Worm (Caenorhabditis elegans) whole organism, young adult: ENCODE measurements around the gene F58F9.1.
A peak's percentile ranks its signal among the peaks of the same experiment; 100 is the strongest.

Source experiments
- B0035.1 ChIP-seq: sonication (generic microtip); optimal IDR thresholded peaks from 2 replicates; lab custom pipeline; 2016; ENCODE audit warnings: missing genetic modification characterization, mild to moderate bottlenecking, missing compliant biosample characterization, missing genotype, missing genetic modification reagents
- D2030.7 ChIP-seq: fragments of 200-800 bp; sonication (Bioruptor generic); IDR thresholded peaks from 2 replicates; pipeline ENCODE4 v1.3.6; 2022; ENCODE audit warnings: missing genetic modification reagents, missing genetic modification characterization, missing compliant biosample characterization
- F22D6.2 ChIP-seq: sonication (generic microtip); optimal IDR thresholded peaks from 2 replicates; lab custom pipeline; 2016; ENCODE audit warnings: mild to moderate bottlenecking, missing genetic modification characterization, missing compliant biosample characterization
- F23B12.7 ChIP-seq: sonication (generic microtip); optimal IDR thresholded peaks from 2 replicates; lab custom pipeline; 2017; ENCODE audit warnings: missing genetic modification characterization, mild to moderate bottlenecking, missing compliant biosample characterization, antibody characterized with exemption, moderate library complexity; ENCODE audit not compliant: insufficient read depth
- F49E8.2 ChIP-seq: sonication (generic microtip); optimal IDR thresholded peaks from 3 replicates; lab custom pipeline; 2017; ENCODE audit warnings: missing genetic modification characterization, mild to moderate bottlenecking, missing compliant biosample characterization, antibody characterized with exemption, moderate library complexity; ENCODE audit not compliant: insufficient read depth
- F57C9.4 ChIP-seq: sonication (generic microtip); optimal IDR thresholded peaks from 2 replicates; lab custom pipeline; 2017; ENCODE audit warnings: mild to moderate bottlenecking, missing genetic modification characterization, missing compliant biosample characterization
- T07F8.4 ChIP-seq: sonication (generic microtip); optimal IDR thresholded peaks from 2 replicates; lab custom pipeline; 2016; ENCODE audit warnings: mild to moderate bottlenecking, missing genetic modification characterization, moderate library complexity, missing compliant biosample characterization
- Y53F4B.3 ChIP-seq: fragments of 200-800 bp; sonication (Bioruptor generic); IDR thresholded peaks from 2 replicates; pipeline ENCODE4 v1.3.6; 2022; ENCODE audit warnings: missing genetic modification reagents, missing genetic modification characterization, missing compliant biosample characterization
- Y53G8AR.9 ChIP-seq: fragments of 200-800 bp; sonication (Bioruptor generic); conservative IDR thresholded peaks from 2 replicates; pipeline ENCODE4 v1.3.6; 2022; ENCODE audit warnings: missing genetic modification reagents, missing genetic modification characterization, missing compliant biosample characterization
- Y67H2A.10 ChIP-seq: fragments of 200-800 bp; sonication (Bioruptor generic); conservative IDR thresholded peaks from 2 replicates; pipeline ENCODE4 v1.3.6; 2022; ENCODE audit warnings: missing genetic modification reagents, missing genetic modification characterization, missing compliant biosample characterization
- Y95B8A.8 ChIP-seq: fragments of 200-800 bp; sonication (Bioruptor generic); IDR thresholded peaks from 2 replicates; pipeline ENCODE4 v1.3.6; 2022; ENCODE audit warnings: missing genetic modification reagents, missing genetic modification characterization, missing compliant biosample characterization
- aptf-2 ChIP-seq: fragments of 200-800 bp; sonication (Bioruptor generic); conservative IDR thresholded peaks from 2 replicates; pipeline ENCODE4 v1.3.6; 2022; ENCODE audit warnings: missing genetic modification reagents, missing genetic modification characterization, missing compliant biosample characterization
- attf-6 ChIP-seq: fragments of 200-800 bp; sonication (Bioruptor generic); IDR thresholded peaks from 2 replicates; pipeline ENCODE4 v1.3.6; 2022; ENCODE audit warnings: missing genetic modification reagents, missing genetic modification characterization, missing compliant biosample characterization
- cebp-1 ChIP-seq, 2 experiments: fragments of 200-800 bp in 1 of 2; sonication (Bioruptor generic) in 1 of 2; sonication (generic microtip) in 1 of 2; IDR thresholded peaks in 1 of 2; optimal IDR thresholded peaks in 1 of 2; 2 replicates each; pipeline versions ENCODE4 v1.3.6 to Lab custom; 2017 to 2022; ENCODE audit warnings: missing compliant biosample characterization in 2 of 2, missing genetic modification characterization in 2 of 2, mild to moderate bottlenecking in 1 of 2, missing genetic modification reagents in 1 of 2, moderate library complexity in 1 of 2
- cebp-2 ChIP-seq: fragments of 200-800 bp; sonication (Bioruptor generic); IDR thresholded peaks from 2 replicates; pipeline ENCODE4 v1.3.6; 2022; ENCODE audit warnings: missing genetic modification characterization, missing compliant biosample characterization
- egl-18 ChIP-seq: fragments of 200-800 bp; sonication (Bioruptor generic); IDR thresholded peaks from 2 replicates; pipeline ENCODE4 v1.3.6; 2022; ENCODE audit warnings: missing genetic modification reagents, missing genetic modification characterization, missing compliant biosample characterization
- egrh-3 ChIP-seq: fragments of 200-800 bp; sonication (Bioruptor generic); IDR thresholded peaks from 2 replicates; pipeline ENCODE4 v1.3.6; 2022; ENCODE audit warnings: missing genetic modification reagents, missing genetic modification characterization, missing compliant biosample characterization
- hlh-26 ChIP-seq: fragments of 200-800 bp; sonication (Bioruptor generic); conservative IDR thresholded peaks from 2 replicates; pipeline ENCODE4 v1.3.6; 2022; ENCODE audit warnings: missing genetic modification reagents, missing genetic modification characterization, missing compliant biosample characterization
- lin-26 ChIP-seq: fragments of 200-800 bp; sonication (Bioruptor generic); IDR thresholded peaks from 2 replicates; pipeline ENCODE4 v1.3.6; 2022; ENCODE audit warnings: missing genetic modification reagents, missing genetic modification characterization, missing compliant biosample characterization
- lir-1 ChIP-seq: fragments of 200-800 bp; sonication (Bioruptor generic); conservative IDR thresholded peaks from 2 replicates; pipeline ENCODE4 v1.3.6; 2022; ENCODE audit warnings: missing genetic modification reagents, missing genetic modification characterization, missing compliant biosample characterization
- lsl-1 ChIP-seq: fragments of 200-800 bp; sonication (Bioruptor generic); optimal IDR thresholded peaks from 2 replicates; lab custom pipeline; 2018; ENCODE audit warnings: mild to moderate bottlenecking, missing genetic modification characterization, moderate library complexity, missing compliant biosample characterization
- madf-3 ChIP-seq: fragments of 200-800 bp; sonication (Bioruptor generic); IDR thresholded peaks from 2 replicates; pipeline ENCODE4 v1.3.6; 2022; ENCODE audit warnings: missing genetic modification reagents, missing genetic modification characterization, missing compliant biosample characterization
- mel-28 ChIP-seq: sonication (generic microtip); optimal IDR thresholded peaks from 2 replicates; lab custom pipeline; 2016; ENCODE audit warnings: borderline replicate concordance, mild to moderate bottlenecking, missing genetic modification characterization, missing compliant biosample characterization
- mxl-1 ChIP-seq: sonication (generic microtip); optimal IDR thresholded peaks from 2 replicates; lab custom pipeline; 2016; ENCODE audit warnings: missing genetic modification characterization, missing compliant biosample characterization
- nhr-80 ChIP-seq: sonication (generic microtip); optimal IDR thresholded peaks from 2 replicates; lab custom pipeline; 2016; ENCODE audit warnings: missing genetic modification characterization, missing compliant biosample characterization
- nhr-90 ChIP-seq: sonication (generic microtip); optimal IDR thresholded peaks from 2 replicates; lab custom pipeline; 2016; ENCODE audit warnings: missing genotype, mild to moderate bottlenecking, missing genetic modification characterization, missing compliant biosample characterization
- rcor-1 ChIP-seq: fragments of 200-800 bp; sonication (Bioruptor generic); IDR thresholded peaks from 2 replicates; pipeline ENCODE4 v1.3.6; 2022; ENCODE audit warnings: missing genetic modification reagents, missing genetic modification characterization, missing compliant biosample characterization
- sea-2 ChIP-seq: fragments of 200-800 bp; sonication (Bioruptor generic); IDR thresholded peaks from 2 replicates; pipeline ENCODE4 v1.3.6; 2022; ENCODE audit warnings: missing genetic modification characterization, missing compliant biosample characterization
- snpc-1.1 ChIP-seq: sonication (generic microtip); optimal IDR thresholded peaks from 2 replicates; lab custom pipeline; 2017; ENCODE audit warnings: missing genetic modification characterization, mild to moderate bottlenecking, missing compliant biosample characterization, antibody characterized with exemption, moderate library complexity, missing genotype, missing genetic modification reagents; ENCODE audit not compliant: insufficient read depth
- snpc-4 ChIP-seq, 5 experiments: fragments of 150-350 bp in 1 of 5; sonication (generic microtip) in 4 of 5; optimal IDR thresholded peaks; 2 replicates each; lab custom pipeline; 2014 to 2018; ENCODE audit warnings: missing genetic modification characterization in 5 of 5, missing biosample characterization in 3 of 5, antibody characterized with exemption in 2 of 5, mild to moderate bottlenecking in 2 of 5, missing compliant biosample characterization in 2 of 5, missing genotype in 2 of 5, moderate library complexity in 2 of 5, missing genetic modification reagents in 1 of 5
- somi-1 ChIP-seq: fragments of 200-800 bp; sonication (Bioruptor generic); optimal IDR thresholded peaks from 2 replicates; lab custom pipeline; 2018; ENCODE audit warnings: mild to moderate bottlenecking, missing genetic modification characterization, missing compliant biosample characterization
- zfh-2 ChIP-seq: fragments of 200-800 bp; sonication (Bioruptor generic); conservative IDR thresholded peaks from 2 replicates; pipeline ENCODE4 v1.3.6; 2022; ENCODE audit warnings: missing genetic modification reagents, missing genetic modification characterization, missing compliant biosample characterization
- ztf-25 ChIP-seq: fragments of 200-800 bp; sonication (Bioruptor generic); IDR thresholded peaks from 2 replicates; pipeline ENCODE4 v1.3.6; 2022; ENCODE audit warnings: missing genetic modification reagents, missing genetic modification characterization, missing compliant biosample characterization

F58F9.1 gene

DNA sequence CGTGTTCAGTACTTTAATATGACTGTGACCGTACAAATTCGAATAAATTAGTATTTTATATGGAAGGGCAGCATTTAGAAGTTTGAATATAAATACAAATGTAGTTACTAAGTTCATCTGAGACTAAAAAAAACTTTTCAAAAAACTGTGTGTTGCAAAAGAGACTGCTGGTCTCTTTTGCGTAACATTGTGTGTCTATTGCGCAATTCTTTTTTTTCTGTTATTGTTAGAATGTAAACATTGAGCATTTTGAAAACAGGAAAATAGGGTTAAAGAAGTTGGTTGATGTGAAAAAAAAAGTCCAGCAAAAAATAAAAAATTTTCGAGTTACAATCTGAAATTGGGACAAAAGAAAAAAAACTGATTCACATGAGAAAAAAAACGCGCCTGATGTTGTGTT is 40.3 kb upstream of the F58F9.1 start:
- TF ChIP-seq cebp-1 (GFP tag; IDR thresholded peaks at IDR 0.05; lab: Robert Waterston, UW) (no peak), cebp-1 (tag; optimal IDR thresholded peaks at IDR 0.05; lab: Kevin White, UChicago) (peak; percentile 1), attf-6 (no peak)

DNA sequence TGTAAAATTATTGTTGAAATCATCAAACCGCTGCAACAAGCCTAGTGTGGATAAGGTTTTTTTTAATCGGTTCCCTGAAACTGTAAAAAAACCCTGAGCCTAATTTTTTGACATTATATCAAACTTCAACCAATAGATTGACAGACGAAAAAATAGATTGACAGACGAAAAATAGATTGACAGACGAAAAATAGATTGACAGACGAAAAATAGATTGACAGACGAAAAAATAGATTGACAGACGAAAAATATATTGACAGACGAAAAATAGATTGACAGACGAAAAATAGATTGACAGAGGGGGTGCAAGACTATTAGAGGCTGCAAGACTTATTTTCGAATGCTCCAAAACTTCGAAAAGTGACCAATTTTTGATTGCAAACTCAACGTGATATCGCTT is 39.7 kb upstream of the F58F9.1 start:
- TF ChIP-seq madf-3 (GFP tag; lab: Robert Waterston, UW) = peak; percentile 70; the same call in 1 of the 2 replicates
- TF ChIP-seq Y53F4B.3 (GFP tag; lab: Robert Waterston, UW) = peak; percentile 96; the same call in 1 of the 2 replicates
- TF ChIP-seq Y53G8AR.9 (GFP tag; lab: Robert Waterston, UW) = 0 out of 2 replicates have a peak, but pooled peaks have one; percentile 16
- peak; percentile 33; the same call in 1 of the 2 replicates for TF ChIP-seq egrh-3 (GFP tag; lab: Robert Waterston, UW)

DNA sequence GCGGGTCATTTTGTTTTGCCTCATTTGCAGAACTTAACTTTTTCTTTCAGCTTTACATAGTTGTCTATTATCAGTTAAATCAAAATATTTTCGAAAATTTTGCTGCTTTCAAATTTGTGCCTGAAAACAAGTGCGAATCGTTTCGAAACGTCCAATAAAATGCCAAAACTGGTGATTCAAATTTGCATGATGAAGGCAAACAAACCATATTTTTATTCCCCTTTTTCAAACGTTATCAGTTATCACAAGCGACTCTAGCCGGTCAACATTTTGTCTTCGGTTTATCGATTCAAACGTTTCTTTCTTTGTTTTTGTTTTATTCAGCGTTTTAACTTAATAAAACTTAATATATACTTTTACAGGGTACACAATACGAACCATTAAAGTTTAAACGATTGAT is 39.1 kb upstream of the F58F9.1 start, which contains the start of the genes ugt-24 and C49A9.6:
Gene ugt-24 (minus strand): TSS at position 147 of the 400 bp plus-strand sequence.
Gene C49A9.6 (plus strand): TSS at position 363 of the 400 bp plus-strand sequence.
- no peak for TF ChIP-seq hlh-26 (GFP tag; lab: Robert Waterston, UW)
- no peak for TF ChIP-seq T07F8.4 (tag; lab: Kevin White, UChicago)
- TF ChIP-seq Y67H2A.10 (GFP tag; lab: Robert Waterston, UW) = no peak
- TF ChIP-seq lin-26 (GFP tag; lab: Robert Waterston, UW) = no peak
- no peak for TF ChIP-seq D2030.7 (GFP tag; lab: Robert Waterston, UW)
- peak; percentile 69 for TF ChIP-seq nhr-80 (tag; lab: Kevin White, UChicago)
- no peak for TF ChIP-seq lir-1
- TF ChIP-seq cebp-1 (GFP tag; IDR thresholded peaks at IDR 0.05; lab: Robert Waterston, UW) = no peak
- peak; percentile 6 for TF ChIP-seq cebp-1 (tag; optimal IDR thresholded peaks at IDR 0.05; lab: Kevin White, UChicago)
- TF ChIP-seq rcor-1 (GFP tag; lab: Robert Waterston, UW) = no peak
- no peak for TF ChIP-seq F57C9.4 (tag; lab: Kevin White, UChicago)
- TF ChIP-seq snpc-4 (GFP tag; optimal IDR thresholded peaks at IDR 0.05; lab: Kevin White, UChicago) = no peak
- TF ChIP-seq snpc-4 (tag; optimal IDR thresholded peaks at IDR 0.05; lab: Kevin White, UChicago) = no peak

DNA sequence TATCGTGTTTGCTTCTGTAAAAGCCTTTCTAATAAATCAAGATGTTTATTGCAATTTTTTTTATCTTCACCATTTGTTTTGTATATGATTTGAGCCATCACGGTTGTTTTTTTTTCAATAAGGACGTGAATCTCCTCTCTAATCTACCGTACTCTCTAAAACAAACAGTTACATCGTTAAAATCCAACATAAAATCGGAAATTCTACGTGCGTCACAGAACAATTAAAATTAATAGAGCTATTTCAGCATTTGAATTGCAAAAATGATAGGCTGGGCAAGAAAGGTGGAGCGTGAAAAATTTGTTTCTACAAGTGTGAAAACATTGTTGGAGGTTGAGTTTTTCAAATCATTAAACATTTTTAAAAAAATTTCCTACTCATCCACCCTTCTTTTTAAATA is 36.2 kb upstream of the F58F9.1 start, which contains the start of gene C49A9.5:
Gene C49A9.5 (plus strand): TSS at position 271 of the 400 bp plus-strand sequence.
- TF ChIP-seq mxl-1 (tag; lab: Kevin White, UChicago) (no peak), egl-18 (GFP tag; lab: Robert Waterston, UW) (no peak), sea-2 (GFP tag; lab: Robert Waterston, UW) (no peak), aptf-2 (GFP tag; lab: Robert Waterston, UW) (no peak), B0035.1 (tag; lab: Kevin White, UChicago) (no peak)

DNA sequence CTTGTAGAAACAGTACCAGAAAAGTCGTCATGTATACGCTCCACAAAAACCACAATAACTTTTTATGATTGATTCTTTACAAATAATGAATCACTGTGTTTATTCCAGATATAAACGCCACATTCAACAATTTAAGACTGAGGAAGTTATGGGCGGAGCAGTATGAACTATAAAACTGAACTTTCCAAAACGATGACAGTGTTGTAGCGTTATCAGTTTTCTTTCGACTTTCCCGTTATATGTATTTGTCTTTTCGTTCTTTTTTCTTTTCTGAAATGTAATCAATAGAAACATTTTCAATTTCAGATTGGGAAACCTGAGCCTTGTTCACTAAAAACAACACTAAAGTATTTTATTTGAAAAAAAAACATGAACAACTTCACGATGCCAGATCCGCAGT is 32.6 kb upstream of the F58F9.1 start, which contains the start of gene C49A9.9:
Gene C49A9.9 (plus strand): TSS at position 307 of the 400 bp plus-strand sequence.
- TF ChIP-seq snpc-1.1 (no peak), nhr-80 (tag; lab: Kevin White, UChicago) (peak; percentile 40)
- TF ChIP-seq, all 124 proteins: peak for 1

DNA sequence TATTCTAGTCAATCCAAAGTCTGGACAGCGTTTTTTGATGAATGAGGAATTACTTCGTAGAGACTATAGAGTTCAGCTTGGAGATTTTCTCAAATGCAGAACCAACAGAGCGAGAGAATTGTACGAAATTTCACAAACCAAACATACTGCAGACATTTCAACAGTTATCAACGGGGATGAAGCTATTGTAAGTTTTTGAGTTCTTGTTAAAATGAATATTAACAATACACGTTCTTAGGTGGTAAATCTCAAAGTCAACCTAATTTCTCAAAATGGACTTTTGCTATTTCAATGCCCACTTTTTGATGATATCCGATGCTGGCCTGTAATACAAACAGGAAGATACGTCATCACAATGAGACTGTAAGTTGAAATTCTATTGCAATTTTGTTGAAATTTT is 32.1 kb upstream of the F58F9.1 start:
- TF ChIP-seq T07F8.4 (tag; lab: Kevin White, UChicago) (no peak), nhr-90 (tag; lab: Kevin White, UChicago) (no peak), ztf-25 (GFP tag; lab: Robert Waterston, UW) (no peak), zfh-2 (GFP tag; lab: Robert Waterston, UW) (no peak), F49E8.2 (tag; lab: Kevin White, UChicago) (no peak), lir-1 (no peak), F23B12.7 (no peak), cebp-2 (no peak), attf-6 (no peak), mel-28 (tag; lab: Kevin White, UChicago) (no peak), somi-1 (GFP tag; lab: Kevin White, UChicago) (no peak), Y53F4B.3 (GFP tag; lab: Robert Waterston, UW) (no peak), F22D6.2 (no peak), lsl-1 (GFP tag; lab: Kevin White, UChicago) (no peak), Y95B8A.8 (GFP tag; lab: Robert Waterston, UW) (no peak)
